Worm (Caenorhabditis elegans) whole organism, L3 larva: ENCODE measurements around the gene Y68A4A.13.

Source experiments
- elt-2 ChIP-seq: sonication (generic microtip); optimal IDR thresholded peaks from 2 replicates; lab custom pipeline; 2016; ENCODE audit warnings: missing genetic modification reagents, mild to moderate bottlenecking, missing genetic modification characterization, missing compliant biosample characterization
- nhr-12 ChIP-seq: fragments of 150-350 bp; optimal IDR thresholded peaks from 2 replicates; lab custom pipeline; 2014; ENCODE audit warnings: missing biosample characterization, missing genetic modification characterization

- TF ChIP-seq nhr-12 (tag; lab: Kevin White, UChicago) (no peak), elt-2 (no peak)
Measured at ce11 chrV:17201847-17202246, 6.1 kb downstream of the Y68A4A.13 start, which contains the start of gene Y68A4A.10.
